Worm (Caenorhabditis elegans) whole organism, L3 larva: ENCODE measurements around the gene fbxb-90.

Experiments
- aly-2 ChIP-seq: fragments of 150-350 bp; optimal IDR thresholded peaks from 2 replicates; lab custom pipeline; 2014; ENCODE audit warnings: missing biosample characterization, missing genetic modification characterization
- ama-1 ChIP-seq: fragments of 150-350 bp; optimal IDR thresholded peaks from 2 replicates; lab custom pipeline; 2018
- ceh-16 ChIP-seq: sonication (generic microtip); optimal IDR thresholded peaks from 2 replicates; lab custom pipeline; 2017; ENCODE audit warnings: missing biosample characterization, missing genetic modification characterization
- ceh-28 ChIP-seq: fragments of 150-350 bp; optimal IDR thresholded peaks from 2 replicates; lab custom pipeline; 2014; ENCODE audit warnings: missing biosample characterization, missing genetic modification reagents, missing genetic modification characterization
- ceh-82 ChIP-seq: fragments of 150-350 bp; optimal IDR thresholded peaks from 2 replicates; lab custom pipeline; 2014; ENCODE audit warnings: missing biosample characterization, missing genetic modification characterization
- ceh-9 ChIP-seq: sonication (generic microtip); optimal IDR thresholded peaks from 2 replicates; lab custom pipeline; 2018; ENCODE audit warnings: missing biosample characterization, missing genetic modification characterization
- egl-27 ChIP-seq: sonication (generic microtip); optimal IDR thresholded peaks from 4 replicates; lab custom pipeline; 2017; ENCODE audit warnings: missing biosample characterization, missing genetic modification reagents, missing genetic modification characterization
- elt-1 ChIP-seq: fragments of 150-350 bp; optimal IDR thresholded peaks from 2 replicates; lab custom pipeline; 2014; ENCODE audit warnings: missing biosample characterization, missing genetic modification characterization
- elt-2 ChIP-seq: sonication (generic microtip); optimal IDR thresholded peaks from 2 replicates; lab custom pipeline; 2016; ENCODE audit warnings: missing genetic modification reagents, mild to moderate bottlenecking, missing genetic modification characterization, missing compliant biosample characterization
- eor-1 ChIP-seq, 2 experiments: fragments of 150-350 bp; optimal IDR thresholded peaks; 2 replicates each; lab custom pipeline; 2014 to 2018; ENCODE audit warnings: missing biosample characterization in 2 of 2, missing genetic modification characterization in 2 of 2
- fkh-10 ChIP-seq: sonication (generic microtip); optimal IDR thresholded peaks from 2 replicates; lab custom pipeline; 2017; ENCODE audit warnings: missing biosample characterization, missing genetic modification reagents, missing genetic modification characterization
- fkh-2 ChIP-seq: fragments of 150-350 bp; optimal IDR thresholded peaks from 2 replicates; lab custom pipeline; 2014; ENCODE audit warnings: missing biosample characterization, missing genetic modification reagents, missing genetic modification characterization
- fos-1 ChIP-seq: fragments of 150-350 bp; optimal IDR thresholded peaks from 2 replicates; lab custom pipeline; 2014; ENCODE audit warnings: missing biosample characterization, missing genetic modification characterization
- hmg-11 ChIP-seq: sonication (generic microtip); optimal IDR thresholded peaks from 2 replicates; lab custom pipeline; 2016; ENCODE audit warnings: missing genetic modification characterization, missing compliant biosample characterization
- lin-39 ChIP-seq: fragments of 150-350 bp; optimal IDR thresholded peaks from 2 replicates; lab custom pipeline; 2018; ENCODE audit warnings: missing biosample characterization, missing genetic modification reagents, missing genetic modification characterization
- mdl-1 ChIP-seq: fragments of 150-350 bp; optimal IDR thresholded peaks from 2 replicates; lab custom pipeline; 2014; ENCODE audit warnings: missing biosample characterization, missing genetic modification characterization
- mml-1 ChIP-seq: fragments of 150-350 bp; sonication (generic microtip); optimal IDR thresholded peaks from 3 replicates; lab custom pipeline; 2014; ENCODE audit warnings: missing biosample characterization, missing genetic modification characterization
- nfya-1 ChIP-seq: sonication (generic microtip); optimal IDR thresholded peaks from 2 replicates; lab custom pipeline; 2017; ENCODE audit warnings: missing genetic modification characterization, mild to moderate bottlenecking, missing compliant biosample characterization, antibody characterized with exemption, moderate library complexity; ENCODE audit not compliant: insufficient read depth
- nhr-11 ChIP-seq: fragments of 150-350 bp; optimal IDR thresholded peaks from 2 replicates; lab custom pipeline; 2014; ENCODE audit warnings: missing biosample characterization, missing genetic modification characterization
- nhr-12 ChIP-seq: fragments of 150-350 bp; optimal IDR thresholded peaks from 2 replicates; lab custom pipeline; 2014; ENCODE audit warnings: missing biosample characterization, missing genetic modification characterization
- nhr-23 ChIP-seq: fragments of 150-350 bp; optimal IDR thresholded peaks from 2 replicates; lab custom pipeline; 2014; ENCODE audit warnings: missing biosample characterization, missing genetic modification reagents, missing genetic modification characterization
- nhr-237 ChIP-seq: fragments of 150-350 bp; optimal IDR thresholded peaks from 2 replicates; lab custom pipeline; 2014; ENCODE audit warnings: missing biosample characterization, missing genetic modification characterization
- nhr-25 ChIP-seq: sonication (generic microtip); optimal IDR thresholded peaks from 2 replicates; lab custom pipeline; 2017; ENCODE audit warnings: missing biosample characterization, missing genetic modification characterization
- nhr-28 ChIP-seq: fragments of 150-350 bp; optimal IDR thresholded peaks from 2 replicates; lab custom pipeline; 2014; ENCODE audit warnings: missing biosample characterization, missing genetic modification characterization
- nhr-43 ChIP-seq: sonication (generic microtip); optimal IDR thresholded peaks from 2 replicates; lab custom pipeline; 2016; ENCODE audit warnings: mild to moderate bottlenecking, missing genetic modification characterization, missing compliant biosample characterization; ENCODE audit not compliant: poor library complexity, severe bottlenecking
- nhr-67 ChIP-seq: fragments of 150-350 bp; optimal IDR thresholded peaks from 2 replicates; lab custom pipeline; 2014; ENCODE audit warnings: missing biosample characterization, missing genetic modification characterization
- nhr-76 ChIP-seq: fragments of 150-350 bp; sonication (generic microtip); optimal IDR thresholded peaks from 5 replicates; lab custom pipeline; 2014; ENCODE audit warnings: missing biosample characterization, missing genetic modification characterization
- pqm-1 ChIP-seq: fragments of 150-350 bp; optimal IDR thresholded peaks from 2 replicates; lab custom pipeline; 2017; ENCODE audit warnings: missing biosample characterization, missing genetic modification characterization, inconsistent platforms
- sea-2 ChIP-seq: fragments of 150-350 bp; sonication (generic microtip); optimal IDR thresholded peaks from 4 replicates; lab custom pipeline; 2014; ENCODE audit warnings: missing biosample characterization, missing genetic modification reagents, missing genetic modification characterization
- skn-1 ChIP-seq: fragments of 150-350 bp; optimal IDR thresholded peaks from 2 replicates; lab custom pipeline; 2014; ENCODE audit warnings: missing biosample characterization, missing genetic modification characterization
- snpc-4 ChIP-seq: fragments of 150-350 bp; optimal IDR thresholded peaks from 2 replicates; lab custom pipeline; 2014; ENCODE audit warnings: missing biosample characterization, missing genetic modification characterization
- unc-39 ChIP-seq: sonication (generic microtip); optimal IDR thresholded peaks from 4 replicates; lab custom pipeline; 2017; ENCODE audit warnings: missing biosample characterization, missing genetic modification characterization
- ztf-11 ChIP-seq: fragments of 150-350 bp; optimal IDR thresholded peaks from 2 replicates; lab custom pipeline; 2014; ENCODE audit warnings: missing biosample characterization, missing genetic modification characterization
- ztf-4 ChIP-seq: fragments of 150-350 bp; optimal IDR thresholded peaks from 2 replicates; lab custom pipeline; 2014; ENCODE audit warnings: missing biosample characterization, missing genetic modification characterization

Gene fbxb-90

ce11 chrII:3721016-3721415, 27.6 kb downstream of the fbxb-90 start, which contains the start of gene C46E10.3:
Gene C46E10.3 (plus strand): TSS chrII:3721316.
- TF ChIP-seq nhr-237 (no peak), nhr-43 (tag; lab: Kevin White, UChicago) (no peak), nfya-1 (tag; lab: Kevin White, UChicago) (no peak), hmg-11 (tag; lab: Kevin White, UChicago) (no peak)

- TF ChIP-seq nhr-28 (tag; lab: Kevin White, UChicago) (no peak), nhr-23 (tag; lab: Kevin White, UChicago) (no peak), eor-1 (tag; optimal IDR thresholded peaks at IDR 0.05; lab: Kevin White, UChicago) (no peak), fos-1 (tag; lab: Kevin White, UChicago) (no peak), nhr-25 (tag; lab: Kevin White, UChicago) (peak; percentile 45), ztf-4 (tag; lab: Kevin White, UChicago) (no peak), ceh-28 (no peak)
Observed at ce11 chrII:3716961-3717360, 31.7 kb downstream of the fbxb-90 start, which contains the start of gene fbxc-52. Gene fbxc-52 (plus strand): TSS chrII:3717261.

- TF ChIP-seq fkh-10: no peak
- TF ChIP-seq ceh-9 (tag; lab: Kevin White, UChicago): no peak
- no peak for TF ChIP-seq nhr-28 (tag; lab: Kevin White, UChicago)
- no peak for TF ChIP-seq hmg-11 (tag; lab: Kevin White, UChicago)
- TF ChIP-seq elt-1 (tag; lab: Kevin White, UChicago): no peak
- no peak for TF ChIP-seq ztf-11 (tag; lab: Kevin White, UChicago)
- no peak for TF ChIP-seq ceh-82 (tag; lab: Kevin White, UChicago)
- TF ChIP-seq nhr-12 (tag; lab: Kevin White, UChicago): no peak
- TF ChIP-seq unc-39 (tag; lab: Kevin White, UChicago): no peak
- TF ChIP-seq skn-1 (tag; lab: Kevin White, UChicago): no peak
- no peak for TF ChIP-seq fkh-2 (tag; lab: Kevin White, UChicago)
- TF ChIP-seq nhr-23 (tag; lab: Kevin White, UChicago): no peak
Observed at ce11 chrII:3716455-3716854, 32.2 kb downstream of the fbxb-90 start, which contains the start of gene srh-99. Gene srh-99 (minus strand): TSS chrII:3716555.

ce11 chrII:3714595-3714994, 34.0 kb downstream of the fbxb-90 start, which contains the start of gene srh-100:
Gene srh-100 (minus strand): TSS chrII:3714695.
- TF ChIP-seq ceh-16 (tag; lab: Kevin White, UChicago): no peak
- TF ChIP-seq fkh-2 (tag; lab: Kevin White, UChicago): no peak

- TF ChIP-seq eor-1 (tag; optimal IDR thresholded peaks at IDR 0.05; lab: Kevin White, UChicago): no peak
- TF ChIP-seq nhr-11 (tag; lab: Kevin White, UChicago): no peak
- TF ChIP-seq nhr-12 (tag; lab: Kevin White, UChicago): no peak
- no peak for TF ChIP-seq fkh-10
- no peak for TF ChIP-seq elt-2 (tag; lab: Kevin White, UChicago)
- no peak for TF ChIP-seq pqm-1 (tag; lab: Kevin White, UChicago)
- no peak for TF ChIP-seq nhr-43 (tag; lab: Kevin White, UChicago)
- no peak for TF ChIP-seq sea-2 (GFP tag; lab: Kevin White, UChicago)
- TF ChIP-seq mdl-1: no peak
- no peak for TF ChIP-seq mml-1
- TF ChIP-seq ceh-16 (tag; lab: Kevin White, UChicago): no peak
- no peak for TF ChIP-seq snpc-4 (tag; lab: Kevin White, UChicago)
- TF ChIP-seq ama-1 (lab: Kevin White, UChicago): no peak
- TF ChIP-seq skn-1 (tag; lab: Kevin White, UChicago): no peak
- no peak for TF ChIP-seq egl-27
- no peak for TF ChIP-seq aly-2 (tag; lab: Kevin White, UChicago)
- TF ChIP-seq lin-39 (tag; lab: Kevin White, UChicago): no peak
- no peak for TF ChIP-seq nhr-76 (tag; lab: Kevin White, UChicago)
- no peak for TF ChIP-seq nhr-67 (tag; lab: Kevin White, UChicago)
- TF ChIP-seq ceh-82 (tag; lab: Kevin White, UChicago): no peak
Observed at ce11 chrII:3711047-3711446, 37.6 kb downstream of the fbxb-90 start, which contains the start of gene fbxc-53. Gene fbxc-53 (plus strand): TSS chrII:3711291.
